Fruit fly (Drosophila melanogaster): Measurements from ENCODE around the gene LysE.

Gene LysE

DNA sequence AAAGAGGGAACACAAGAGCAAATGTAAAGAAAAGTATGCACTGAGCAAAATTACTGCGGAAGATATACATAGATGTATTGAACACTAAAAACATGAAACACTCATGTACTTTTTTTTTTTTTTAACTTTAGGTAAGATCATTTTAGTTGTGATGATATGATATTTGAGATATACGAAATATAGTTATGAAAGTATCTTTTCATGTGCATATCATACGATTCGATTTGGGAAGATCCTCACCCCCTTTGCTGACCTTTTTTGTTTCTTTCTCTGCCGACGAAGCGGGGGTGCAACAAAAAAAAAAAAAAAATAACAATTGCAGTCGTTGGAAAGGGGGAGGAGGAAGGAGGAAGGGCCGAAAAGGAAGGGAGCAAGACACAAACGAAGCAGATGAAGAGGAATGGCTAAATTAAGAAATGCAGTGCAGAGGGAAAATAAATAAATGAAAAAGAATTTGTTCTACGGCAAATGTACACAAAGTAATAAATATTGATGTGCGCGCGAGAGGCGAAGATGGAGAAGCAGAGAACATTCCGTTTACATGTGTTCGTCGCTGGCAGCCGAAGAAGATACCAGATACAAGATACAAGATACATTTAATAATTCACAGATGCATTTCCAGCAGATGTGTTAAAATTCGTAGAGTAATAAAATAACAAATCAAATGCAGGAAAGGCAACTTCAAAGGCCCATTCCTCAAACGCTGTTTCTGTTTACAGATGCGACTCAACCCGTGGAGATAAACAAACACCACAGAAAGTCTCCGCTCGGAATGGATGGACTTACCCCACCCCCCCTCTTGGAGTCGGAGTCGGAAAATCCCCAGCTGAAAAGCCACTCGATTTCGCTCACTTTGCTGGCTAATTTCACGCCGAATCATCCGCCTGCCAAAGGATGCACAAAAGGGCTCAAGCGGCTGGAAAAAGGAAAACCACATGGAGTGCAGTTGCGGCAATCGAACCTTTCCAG, 45.4 kb upstream of the LysE start (continued):
- no peak for TF ChIP-seq CG6654 (GFP tag; optimal IDR thresholded peaks at IDR 0.05)
- TF ChIP-seq crol (GFP tag; IDR thresholded peaks at IDR 0.05), result peak; percentile 84
- no peak for TF ChIP-seq CG18764 (GFP tag; optimal IDR thresholded peaks at IDR 0.05)
- peak; percentile 19 for TF ChIP-seq CG7745 (tag; optimal IDR thresholded peaks at IDR 0.05)
- TF ChIP-seq ash1 (GFP tag; optimal IDR thresholded peaks at IDR 0.05), result no peak
- peak; percentile 0 for TF ChIP-seq Xbp1 (GFP tag; optimal IDR thresholded peaks at IDR 0.05)
- no peak for TF ChIP-seq CG4282 (GFP tag; optimal IDR thresholded peaks at IDR 0.05)
- TF ChIP-seq gcm2 (GFP tag; optimal IDR thresholded peaks at IDR 0.05), result no peak
- TF ChIP-seq CG14050 (GFP tag; IDR thresholded peaks at IDR 0.05), result no peak
- TF ChIP-seq CG18599 (GFP tag; optimal IDR thresholded peaks at IDR 0.05), result no peak
- peak; percentile 25 for TF ChIP-seq mam (GFP tag; optimal IDR thresholded peaks at IDR 0.05)
- peak; percentile 59 for TF ChIP-seq CG8290 (GFP tag; optimal IDR thresholded peaks at IDR 0.05)
- TF ChIP-seq CG8290 (tag; optimal IDR thresholded peaks at IDR 0.05), result no peak
- no peak for TF ChIP-seq NK7.1 (GFP tag; optimal IDR thresholded peaks at IDR 0.05)
- peak; percentile 9 to 24 for TF ChIP-seq Pdp1 (GFP tag; optimal IDR thresholded peaks at IDR 0.05)
- no peak for TF ChIP-seq dati (GFP tag; IDR thresholded peaks at IDR 0.05)
- TF ChIP-seq HLHmδ (GFP tag; optimal IDR thresholded peaks at IDR 0.05), result peak; percentile 3
- TF ChIP-seq cwo (GFP tag; optimal IDR thresholded peaks at IDR 0.05), result no peak
- TF ChIP-seq CG7786 (GFP tag; optimal IDR thresholded peaks at IDR 0.05), result no peak
- TF ChIP-seq slou (GFP tag; optimal IDR thresholded peaks at IDR 0.05), result no peak
- TF ChIP-seq CG10979 (tag; optimal IDR thresholded peaks at IDR 0.05), result peak; percentile 69
- TF ChIP-seq CG15073 (GFP tag; optimal IDR thresholded peaks at IDR 0.05), result no peak
- TF ChIP-seq sob (GFP tag; IDR thresholded peaks at IDR 0.05), result no peak
- TF ChIP-seq trem (tag; optimal IDR thresholded peaks at IDR 0.05), result peak; percentile 25
- TF ChIP-seq rib (GFP tag; IDR thresholded peaks at IDR 0.05), result no peak
- no peak for TF ChIP-seq Chrac-16 (GFP tag; optimal IDR thresholded peaks at IDR 0.05)
- no peak; the same call in 1 of the 2 replicates for TF ChIP-seq chm (GFP tag; IDR thresholded peaks at IDR 0.05)
- TF ChIP-seq CG10321 (GFP tag; IDR thresholded peaks at IDR 0.05), result no peak
- TF ChIP-seq CG4404 (GFP tag; IDR thresholded peaks at IDR 0.05), result peak; percentile 35; the same call in 1 of the 2 replicates
- TF ChIP-seq Rfx (GFP tag; IDR thresholded peaks at IDR 0.05), result no peak
- no peak for TF ChIP-seq Side (GFP tag; optimal IDR thresholded peaks at IDR 0.05)
- TF ChIP-seq CG30020 (tag; optimal IDR thresholded peaks at IDR 0.05), result no peak
- TF ChIP-seq CG2712 (tag; optimal IDR thresholded peaks at IDR 0.05), result peak; percentile 72
- no peak for TF ChIP-seq Adf1 (GFP tag; IDR thresholded peaks at IDR 0.05)
- peak; percentile 12 for TF ChIP-seq ATbp (GFP tag; optimal IDR thresholded peaks at IDR 0.05)
- TF ChIP-seq ara (GFP tag; IDR thresholded peaks at IDR 0.05), result peak; percentile 71
- no peak for TF ChIP-seq CG6272 (GFP tag; IDR thresholded peaks at IDR 0.05)
- no peak for TF ChIP-seq sens-2 (GFP tag; IDR thresholded peaks at IDR 0.05)
- peak; percentile 56 for TF ChIP-seq CG10959 (GFP tag; IDR thresholded peaks at IDR 0.05)
- peak; percentile 60 for TF ChIP-seq ac (GFP tag; optimal IDR thresholded peaks at IDR 0.05)
- TF ChIP-seq Antp (GFP tag; optimal IDR thresholded peaks at IDR 0.05), result no peak
- no peak for TF ChIP-seq CG8281 (tag; optimal IDR thresholded peaks at IDR 0.05)
- TF ChIP-seq Myb (GFP tag; optimal IDR thresholded peaks at IDR 0.05), result no peak
- no peak for TF ChIP-seq CG2889 (GFP tag; IDR thresholded peaks at IDR 0.05)
- TF ChIP-seq chif (GFP tag; optimal IDR thresholded peaks at IDR 0.05), result peak; percentile 36
- no peak for TF ChIP-seq NC2α (GFP tag; optimal IDR thresholded peaks at IDR 0.05)
- TF ChIP-seq lov (optimal IDR thresholded peaks at IDR 0.05), result no peak
- no peak for TF ChIP-seq lov (GFP tag; IDR thresholded peaks at IDR 0.05)
- peak; percentile 49 for TF ChIP-seq fd96Cb (tag; optimal IDR thresholded peaks at IDR 0.05)
- peak; percentile 17 for TF ChIP-seq Spps (tag; optimal IDR thresholded peaks at IDR 0.05)
- no peak for TF ChIP-seq Poxn (GFP tag; IDR thresholded peaks at IDR 0.05)
